Worm (Caenorhabditis elegans): ENCODE results near the gene oat-1.

The oat-1 gene

ce11 chrIV:8431567-8432458 lies 40.6 kb downstream of the oat-1 start (continued):
- TF ChIP-seq lir-1 (GFP tag; conservative IDR thresholded peaks at IDR 0.05), result peak; percentile 57
- no peak for TF ChIP-seq lsy-27 (tag; optimal IDR thresholded peaks at IDR 0.05; ENCODE audit: borderline replicate concordance, insufficient read depth)
- no peak for TF ChIP-seq die-1 (tag; optimal IDR thresholded peaks at IDR 0.05)
- TF ChIP-seq ets-4 (GFP tag; optimal IDR thresholded peaks at IDR 0.05), result peak; percentile 75
- no peak for TF ChIP-seq akir-1 (GFP tag; optimal IDR thresholded peaks at IDR 0.05)
- peak; percentile 43; the same call in 1 of the 2 replicates for TF ChIP-seq dox-1 (GFP tag; IDR thresholded peaks at IDR 0.05)
- TF ChIP-seq B0261.1 (tag; optimal IDR thresholded peaks at IDR 0.05), result no peak
- TF ChIP-seq repo-1 (tag; optimal IDR thresholded peaks at IDR 0.05), result no peak
- no peak for TF ChIP-seq hlh-26 (GFP tag; conservative IDR thresholded peaks at IDR 0.05)
- 0 out of 2 replicates have a peak, but pooled peaks have one; percentile 39 for TF ChIP-seq hsf-1 (GFP tag; IDR thresholded peaks at IDR 0.05)
- TF ChIP-seq Y53F4B.3 (GFP tag; IDR thresholded peaks at IDR 0.05), result no peak
- no peak for TF ChIP-seq aptf-3 (GFP tag; IDR thresholded peaks at IDR 0.05)
- TF ChIP-seq ztf-26 (tag; optimal IDR thresholded peaks at IDR 0.05), result peak; percentile 44
- no peak for TF ChIP-seq dpl-1 (GFP tag; optimal IDR thresholded peaks at IDR 0.05)
- no peak for TF ChIP-seq ztf-3 (GFP tag; optimal IDR thresholded peaks at IDR 0.05)
- peak; percentile 71 for TF ChIP-seq pbrm-1 (GFP tag; IDR thresholded peaks at IDR 0.05)
- TF ChIP-seq madf-3 (GFP tag; IDR thresholded peaks at IDR 0.05), result peak; percentile 86
- peak; percentile 33 for TF ChIP-seq gei-17 (GFP tag; optimal IDR thresholded peaks at IDR 0.05)
- peak; percentile 43; the same call in 1 of the 2 replicates for TF ChIP-seq ekl-4 (GFP tag; IDR thresholded peaks at IDR 0.05)
- TF ChIP-seq attf-3 (GFP tag; conservative IDR thresholded peaks at IDR 0.05), result 0 out of 2 replicates have a peak, but pooled peaks have one; percentile 10
- peak; percentile 54 for TF ChIP-seq tbp1 (GFP tag; optimal IDR thresholded peaks at IDR 0.05)
- TF ChIP-seq tbx-9 (tag; optimal IDR thresholded peaks at IDR 0.05; ENCODE audit: borderline replicate concordance), result no peak
- no peak for TF ChIP-seq pha-4 (tag; optimal IDR thresholded peaks at IDR 0.05)
- no peak for TF ChIP-seq ceh-79 (tag; optimal IDR thresholded peaks at IDR 0.05)
- TF ChIP-seq lin-54 (GFP tag; optimal IDR thresholded peaks at IDR 0.05), result peak; percentile 68
- TF ChIP-seq ceh-100 (GFP tag; IDR thresholded peaks at IDR 0.05), result peak; percentile 54
- TF ChIP-seq B0019.2 (GFP tag; conservative IDR thresholded peaks at IDR 0.05), result no peak
- TF ChIP-seq Y67H2A.10 (GFP tag; conservative IDR thresholded peaks at IDR 0.05), result peak; percentile 11; the same call in 1 of the 2 replicates
- peak; percentile 34 for TF ChIP-seq K11D2.4 (GFP tag; IDR thresholded peaks at IDR 0.05)
- peak; percentile 1 for TF ChIP-seq snpc-1.1 (tag; optimal IDR thresholded peaks at IDR 0.05; ENCODE audit: insufficient read depth)
- TF ChIP-seq rpc-1 (optimal IDR thresholded peaks at IDR 0.05), result no peak
- TF ChIP-seq rpc-1 (tag; optimal IDR thresholded peaks at IDR 0.05), result no peak
- peak; percentile 69 for TF ChIP-seq Y53G8AR.9 (GFP tag; conservative IDR thresholded peaks at IDR 0.05)
- TF ChIP-seq cebp-2 (GFP tag; IDR thresholded peaks at IDR 0.05), result peak; percentile 69; the same call in 1 of the 2 replicates
- TF ChIP-seq T26A5.8 (tag; optimal IDR thresholded peaks at IDR 0.05), result no peak
- TF ChIP-seq lin-40 (tag; optimal IDR thresholded peaks at IDR 0.05), result peak; percentile 41
- peak; percentile 55 for TF ChIP-seq mcd-1 (GFP tag; IDR thresholded peaks at IDR 0.05)
- TF ChIP-seq ama-1 (optimal IDR thresholded peaks at IDR 0.05), result peak; percentile 90
- TF ChIP-seq ama-1 (GFP tag; optimal IDR thresholded peaks at IDR 0.05), result peak; percentile 17 to 82
- TF ChIP-seq let-607 (tag; optimal IDR thresholded peaks at IDR 0.05), result peak; percentile 64 to 89
- no peak for TF ChIP-seq madf-8 (GFP tag; conservative IDR thresholded peaks at IDR 0.05)
- TF ChIP-seq Y79H2A.3 (GFP tag; conservative IDR thresholded peaks at IDR 0.05), result no peak
- TF ChIP-seq mxl-1 (tag; optimal IDR thresholded peaks at IDR 0.05), result no peak
- TF ChIP-seq mel-28 (tag; optimal IDR thresholded peaks at IDR 0.05; ENCODE audit: borderline replicate concordance), result no peak
- TF ChIP-seq madf-6 (GFP tag; IDR thresholded peaks at IDR 0.05), result peak; percentile 56
- TF ChIP-seq somi-1 (GFP tag; optimal IDR thresholded peaks at IDR 0.05), result no peak
- TF ChIP-seq egrh-3 (GFP tag; IDR thresholded peaks at IDR 0.05), result no peak

Measured in whole organism, young adult.